Worm (Caenorhabditis elegans) whole organism, L1 larva: Measurements from ENCODE around the gene F43H9.4.

ENCODE experiments used
- aly-2 ChIP-seq: fragments of 150-350 bp; optimal IDR thresholded peaks from 2 replicates; lab custom pipeline; 2014; ENCODE audit warnings: missing biosample characterization, missing genetic modification characterization
- ceh-82 ChIP-seq, 3 experiments: fragments of 150-350 bp in 1 of 3; sonication (generic microtip) in 2 of 3; optimal IDR thresholded peaks; 2 replicates each; lab custom pipeline; 2014 to 2017; ENCODE audit warnings: missing biosample characterization in 3 of 3, missing genetic modification characterization in 3 of 3
- fos-1 ChIP-seq: fragments of 150-350 bp; optimal IDR thresholded peaks from 2 replicates; lab custom pipeline; 2014; ENCODE audit warnings: missing biosample characterization, missing genetic modification characterization
- mef-2 ChIP-seq: fragments of 150-350 bp; optimal IDR thresholded peaks from 2 replicates; lab custom pipeline; 2014; ENCODE audit warnings: missing biosample characterization, missing genetic modification characterization
- nhr-11 ChIP-seq: fragments of 150-350 bp; optimal IDR thresholded peaks from 2 replicates; lab custom pipeline; 2014; ENCODE audit warnings: missing biosample characterization, missing genetic modification characterization
- nhr-19 ChIP-seq: fragments of 200-800 bp; sonication (Bioruptor generic); conservative IDR thresholded peaks from 2 replicates; pipeline ENCODE4 v1.3.6; 2022; ENCODE audit warnings: missing genetic modification characterization, missing compliant biosample characterization
- nhr-76 ChIP-seq: sonication (generic microtip); optimal IDR thresholded peaks from 2 replicates; lab custom pipeline; 2017; ENCODE audit warnings: missing biosample characterization, missing genetic modification characterization
- unc-62 ChIP-seq: fragments of 150-350 bp; optimal IDR thresholded peaks from 2 replicates; lab custom pipeline; 2014; ENCODE audit warnings: missing biosample characterization, missing genetic modification reagents, missing genetic modification characterization

DNA sequence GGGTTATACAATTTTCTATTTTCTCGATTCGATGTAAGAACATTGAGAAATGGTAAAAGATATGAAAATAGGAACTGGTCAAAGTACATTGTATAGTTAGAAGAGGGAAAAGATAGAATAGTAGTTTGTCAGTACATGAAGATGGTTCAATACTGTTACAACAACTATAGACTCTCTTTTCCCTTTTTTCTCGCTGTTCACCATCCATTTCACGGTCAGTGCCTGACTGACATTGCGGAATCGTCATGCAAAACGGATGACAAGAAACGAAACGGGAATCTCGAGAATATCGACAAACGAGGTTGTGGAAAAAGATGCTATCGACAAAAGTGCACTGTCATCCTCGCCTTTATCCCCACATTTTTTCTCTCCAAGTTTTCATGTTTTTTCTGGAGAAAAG lies 17.2 kb downstream of the F43H9.4 start:
- TF ChIP-seq nhr-76 (no peak), fos-1 (tag; lab: Kevin White, UChicago) (no peak), aly-2 (tag; lab: Kevin White, UChicago) (no peak), nhr-11 (tag; lab: Kevin White, UChicago) (no peak), unc-62 (GFP tag; lab: Kevin White, UChicago) (no peak), ceh-82 (tag; optimal IDR thresholded peaks at IDR 0.05; lab: Kevin White, UChicago) (no peak), mef-2 (tag; lab: Kevin White, UChicago) (no peak), nhr-19 (GFP tag; lab: Robert Waterston, UW) (no peak)
